Fruit fly (Drosophila melanogaster) whole organism, embryonic: ENCODE data around the gene TTLL4B.
A peak's percentile ranks its signal among the peaks of the same experiment; 100 is the strongest.

Experiments
- Abd-B ChIP-seq: fragments of 200-800 bp; sonication (Bioruptor generic); optimal IDR thresholded peaks from 2 replicates; lab custom pipeline; 2018; ENCODE audit warnings: missing biosample characterization, mild to moderate bottlenecking, missing genetic modification characterization, moderate library complexity
- Blimp-1 ChIP-seq: fragments of 200-800 bp; sonication (Bioruptor generic); optimal IDR thresholded peaks from 3 replicates; lab custom pipeline; 2018; ENCODE audit warnings: missing biosample characterization, missing genetic modification characterization, mild to moderate bottlenecking, moderate library complexity, missing genetic modification reagents
- Bteb2 ChIP-seq: fragments of 200-800 bp; sonication (Bioruptor generic); optimal IDR thresholded peaks from 2 replicates; lab custom pipeline; 2016; ENCODE audit warnings: missing biosample characterization, missing genetic modification characterization
- C15 ChIP-seq: fragments of 200-800 bp; sonication (Bioruptor generic); IDR thresholded peaks from 3 replicates; pipeline ENCODE4 v1.3.6; 2022; ENCODE audit warnings: missing biosample characterization, missing genetic modification characterization
- CG10209 ChIP-seq: fragments of 200-800 bp; sonication (Bioruptor generic); optimal IDR thresholded peaks from 3 replicates; lab custom pipeline; 2017; ENCODE audit warnings: missing biosample characterization, mild to moderate bottlenecking, missing genetic modification characterization, missing genetic modification reagents
- CG11093 ChIP-seq: fragments of 200-800 bp; sonication (Bioruptor generic); IDR thresholded peaks from 3 replicates; pipeline ENCODE4 v1.3.6; 2022; ENCODE audit warnings: missing biosample characterization, missing genetic modification characterization
- CG1233 ChIP-seq: fragments of 200-800 bp; sonication (Bioruptor generic); optimal IDR thresholded peaks from 4 replicates; lab custom pipeline; 2018; ENCODE audit warnings: missing biosample characterization, mild to moderate bottlenecking, missing genetic modification characterization
- CG13123 ChIP-seq: fragments of 200-800 bp; sonication (Bioruptor generic); optimal IDR thresholded peaks from 2 replicates; lab custom pipeline; 2016; ENCODE audit warnings: missing biosample characterization, missing genetic modification characterization
- CG13775 ChIP-seq: fragments of 200-800 bp; sonication (Bioruptor generic); optimal IDR thresholded peaks from 3 replicates; lab custom pipeline; 2017; ENCODE audit warnings: missing biosample characterization, mild to moderate bottlenecking, missing genetic modification characterization
- CG14860 ChIP-seq: fragments of 200-800 bp; sonication (Bioruptor generic); IDR thresholded peaks from 3 replicates; pipeline ENCODE4 v1.3.6; 2022; ENCODE audit warnings: missing biosample characterization, missing genetic modification characterization; ENCODE audit not compliant: partially characterized antibody
- CG15011 ChIP-seq: fragments of 200-800 bp; sonication (Bioruptor generic); optimal IDR thresholded peaks from 3 replicates; lab custom pipeline; 2018; ENCODE audit warnings: missing biosample characterization, mild to moderate bottlenecking, missing genetic modification characterization
- CG16813 ChIP-seq: fragments of 200-800 bp; sonication (Bioruptor generic); IDR thresholded peaks from 3 replicates; pipeline ENCODE4 v1.3.6; 2022; ENCODE audit warnings: missing biosample characterization, missing genetic modification characterization; ENCODE audit not compliant: partially characterized antibody
- CG18619 ChIP-seq: fragments of 200-800 bp; sonication (Bioruptor generic); optimal IDR thresholded peaks from 3 replicates; lab custom pipeline; 2017; ENCODE audit warnings: missing biosample characterization, mild to moderate bottlenecking, missing genetic modification characterization
- CG2678 ChIP-seq: fragments of 200-800 bp; sonication (Bioruptor generic); optimal IDR thresholded peaks from 3 replicates; lab custom pipeline; 2019; ENCODE audit warnings: missing biosample characterization, mild to moderate bottlenecking, missing genetic modification characterization, moderate library complexity
- CG2875 ChIP-seq: fragments of 200-800 bp; sonication (Bioruptor generic); optimal IDR thresholded peaks from 2 replicates; lab custom pipeline; 2017; ENCODE audit warnings: missing biosample characterization, mild to moderate bottlenecking, missing genetic modification characterization, missing genetic modification reagents
- CG30020 ChIP-seq: fragments of 200-800 bp; optimal IDR thresholded peaks from 2 replicates; lab custom pipeline; 2019; ENCODE audit warnings: missing biosample characterization, mild to moderate bottlenecking, missing genetic modification characterization, moderate library complexity
- CG30431 ChIP-seq: fragments of 200-800 bp; sonication (Bioruptor generic); optimal IDR thresholded peaks from 2 replicates; lab custom pipeline; 2017; ENCODE audit warnings: missing biosample characterization, missing genetic modification characterization
- CG32767 ChIP-seq: fragments of 200-800 bp; sonication (Bioruptor generic); IDR thresholded peaks from 2 replicates; pipeline ENCODE4 v1.3.6; 2022; ENCODE audit warnings: missing biosample characterization, missing genetic modification characterization
- CG4617 ChIP-seq: fragments of 200-800 bp; sonication (Bioruptor generic); optimal IDR thresholded peaks from 3 replicates; lab custom pipeline; 2016; ENCODE audit warnings: missing biosample characterization, missing genetic modification characterization, borderline replicate concordance
- CG4730 ChIP-seq: fragments of 200-800 bp; sonication (Bioruptor generic); IDR thresholded peaks from 2 replicates; pipeline ENCODE4 v1.3.6; 2022; ENCODE audit warnings: missing biosample characterization, missing genetic modification characterization
- CG6175 ChIP-seq: fragments of 200-800 bp; sonication (Bioruptor generic); IDR thresholded peaks from 3 replicates; pipeline ENCODE4 v1.3.6; 2022; ENCODE audit warnings: missing biosample characterization, missing genetic modification characterization
- CG7556 ChIP-seq: fragments of 200-800 bp; sonication (Bioruptor generic); optimal IDR thresholded peaks from 2 replicates; lab custom pipeline; 2017; ENCODE audit warnings: missing biosample characterization, mild to moderate bottlenecking, missing genetic modification characterization
- CG8388 ChIP-seq: fragments of 200-800 bp; sonication (Bioruptor generic); optimal IDR thresholded peaks from 2 replicates; lab custom pipeline; 2019; ENCODE audit warnings: missing biosample characterization, mild to moderate bottlenecking, missing genetic modification characterization, moderate library complexity
- CG9215 ChIP-seq: fragments of 200-800 bp; sonication (Bioruptor generic); IDR thresholded peaks from 2 replicates; pipeline ENCODE4 v1.3.6; 2022; ENCODE audit warnings: missing biosample characterization, missing genetic modification characterization
- CG9437 ChIP-seq: fragments of 200-800 bp; sonication (Bioruptor generic); optimal IDR thresholded peaks from 2 replicates; lab custom pipeline; 2018; ENCODE audit warnings: missing biosample characterization, mild to moderate bottlenecking, missing genetic modification characterization
- D19A ChIP-seq: fragments of 200-800 bp; optimal IDR thresholded peaks from 3 replicates; lab custom pipeline; 2019; ENCODE audit warnings: missing biosample characterization, mild to moderate bottlenecking, missing genetic modification characterization, moderate library complexity
- Deaf1 ChIP-seq: fragments of 200-800 bp; optimal IDR thresholded peaks from 3 replicates; lab custom pipeline; 2019; ENCODE audit warnings: missing biosample characterization, mild to moderate bottlenecking, missing genetic modification characterization, moderate library complexity
- Dll ChIP-seq: fragments of 200-800 bp; sonication (Bioruptor generic); IDR thresholded peaks from 4 replicates; pipeline ENCODE4 v1.3.6; 2022; ENCODE audit warnings: missing biosample characterization, missing genetic modification characterization; ENCODE audit not compliant: partially characterized antibody
- Drgx ChIP-seq: fragments of 200-800 bp; sonication (Bioruptor generic); IDR thresholded peaks from 2 replicates; pipeline ENCODE4 v1.3.6; 2022; ENCODE audit warnings: missing biosample characterization, missing genetic modification characterization
- E2f2 ChIP-seq: fragments of 200-800 bp; sonication (Bioruptor generic); IDR thresholded peaks from 2 replicates; pipeline ENCODE4 v1.3.6; 2022; ENCODE audit warnings: missing biosample characterization, missing genetic modification characterization
- HHEX ChIP-seq: fragments of 200-800 bp; sonication (Bioruptor generic); optimal IDR thresholded peaks from 3 replicates; lab custom pipeline; 2017; ENCODE audit warnings: missing biosample characterization, mild to moderate bottlenecking, missing genetic modification characterization, missing genetic modification reagents
- Lim3 ChIP-seq: fragments of 200-800 bp; sonication (Bioruptor generic); IDR thresholded peaks from 2 replicates; pipeline ENCODE4 v1.3.6; 2022; ENCODE audit warnings: missing biosample characterization, missing genetic modification characterization
- Mad ChIP-seq: fragments of 200-800 bp; sonication (Bioruptor generic); optimal IDR thresholded peaks from 2 replicates; lab custom pipeline; 2016; ENCODE audit warnings: missing biosample characterization, missing genetic modification characterization
- PHDP ChIP-seq: fragments of 200-800 bp; sonication (Bioruptor generic); optimal IDR thresholded peaks from 3 replicates; lab custom pipeline; 2018; ENCODE audit warnings: missing biosample characterization, mild to moderate bottlenecking, missing genetic modification characterization, moderate library complexity
- Usf ChIP-seq: fragments of 200-800 bp; sonication (Bioruptor generic); optimal IDR thresholded peaks from 2 replicates; lab custom pipeline; 2017; ENCODE audit warnings: missing genotype, missing biosample characterization, missing genetic modification characterization
- Xrp1 ChIP-seq: fragments of 200-800 bp; sonication (Bioruptor generic); IDR thresholded peaks from 2 replicates; pipeline ENCODE4 v1.3.6; 2022; ENCODE audit warnings: missing biosample characterization, missing genetic modification characterization
- chm ChIP-seq: fragments of 200-800 bp; sonication (Bioruptor generic); IDR thresholded peaks from 2 replicates; pipeline ENCODE4 v1.3.6; 2022; ENCODE audit warnings: missing biosample characterization, missing genetic modification characterization
- crc ChIP-seq: fragments of 200-800 bp; sonication (Bioruptor generic); optimal IDR thresholded peaks from 2 replicates; lab custom pipeline; 2016; ENCODE audit warnings: missing biosample characterization, missing genetic modification characterization
- disco-r ChIP-seq: fragments of 200-800 bp; sonication (Bioruptor generic); optimal IDR thresholded peaks from 2 replicates; lab custom pipeline; 2016; ENCODE audit warnings: missing biosample characterization, missing genetic modification characterization
- eve ChIP-seq, 2 experiments: fragments of >200 bp; optimal IDR thresholded peaks; 2 replicates each; lab custom pipeline; 2017; ENCODE audit warnings: missing biosample characterization in 2 of 2, missing genetic modification characterization in 2 of 2
- fu2 ChIP-seq: fragments of 200-800 bp; sonication (Bioruptor generic); optimal IDR thresholded peaks from 2 replicates; lab custom pipeline; 2016; ENCODE audit warnings: missing biosample characterization, missing genetic modification characterization
- hbn ChIP-seq: fragments of 200-800 bp; sonication (Bioruptor generic); IDR thresholded peaks from 2 replicates; pipeline ENCODE4 v1.3.6; 2022; ENCODE audit warnings: missing biosample characterization, missing genetic modification characterization; ENCODE audit not compliant: partially characterized antibody
- ken ChIP-seq: fragments of 200-800 bp; sonication (Bioruptor generic); IDR thresholded peaks from 3 replicates; pipeline ENCODE4 v1.3.6; 2022; ENCODE audit warnings: missing biosample characterization, missing genetic modification characterization
- repo ChIP-seq: fragments of 200-800 bp; sonication (Bioruptor generic); optimal IDR thresholded peaks from 2 replicates; lab custom pipeline; 2016; ENCODE audit warnings: missing biosample characterization, missing genetic modification characterization
- ro ChIP-seq: fragments of 200-800 bp; sonication (Bioruptor generic); IDR thresholded peaks from 2 replicates; pipeline ENCODE4 v1.3.6; 2022; ENCODE audit warnings: missing biosample characterization, missing genetic modification characterization
- slou ChIP-seq: fragments of 200-800 bp; sonication (Bioruptor generic); optimal IDR thresholded peaks from 3 replicates; lab custom pipeline; 2016; ENCODE audit warnings: missing biosample characterization, missing genetic modification characterization
- tap ChIP-seq: fragments of 200-800 bp; optimal IDR thresholded peaks from 3 replicates; lab custom pipeline; 2019; ENCODE audit warnings: missing biosample characterization, mild to moderate bottlenecking, missing genetic modification characterization, moderate library complexity
- tna ChIP-seq: fragments of 200-800 bp; sonication (Bioruptor generic); IDR thresholded peaks from 2 replicates; pipeline ENCODE4 v1.3.6; 2022; ENCODE audit warnings: missing biosample characterization, missing genetic modification characterization; ENCODE audit not compliant: partially characterized antibody
- unpg ChIP-seq: fragments of 200-800 bp; sonication (Bioruptor generic); optimal IDR thresholded peaks from 3 replicates; lab custom pipeline; 2018; ENCODE audit warnings: missing biosample characterization, mild to moderate bottlenecking, missing genetic modification characterization, moderate library complexity
- wdn ChIP-seq: fragments of 200-800 bp; sonication (Bioruptor generic); IDR thresholded peaks from 2 replicates; pipeline ENCODE4 v1.3.6; 2022; ENCODE audit warnings: missing biosample characterization, missing genetic modification characterization

The TTLL4B gene

DNA sequence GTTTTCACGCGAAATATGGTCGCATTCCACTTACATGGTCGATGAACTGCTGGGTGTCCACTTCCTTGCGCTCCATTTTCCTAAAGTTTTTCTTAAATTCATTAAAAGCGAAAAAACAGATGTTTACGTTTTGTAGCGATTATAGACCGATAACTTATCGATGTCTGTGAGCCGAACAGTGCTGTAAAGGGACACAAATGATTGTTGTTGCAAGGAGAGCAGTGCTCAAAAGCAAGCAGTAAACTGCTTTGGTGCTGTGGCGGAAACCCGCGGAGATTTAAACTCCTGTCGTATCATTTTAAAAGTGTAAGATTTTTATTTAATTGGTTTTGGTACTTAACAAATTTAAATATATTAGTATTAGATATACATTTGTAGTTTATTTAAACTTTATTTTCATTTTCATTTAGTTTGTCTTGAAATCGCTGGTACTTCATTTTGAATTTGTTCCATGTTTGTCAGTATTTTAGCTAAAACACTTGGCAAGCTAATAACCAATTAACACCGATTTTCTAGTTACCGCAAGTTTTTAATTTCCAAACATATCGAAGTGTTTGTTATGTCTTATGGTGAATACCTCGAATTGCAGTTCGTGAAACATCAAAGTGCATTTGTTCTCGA, 49.1 kb upstream of the TTLL4B start, which contains the start of gene CG3407 (continued):
- TF ChIP-seq CG4730 (GFP tag; lab: Robert Waterston, UW) (no peak), CG13123 (GFP tag; lab: Kevin White, UChicago) (peak; percentile 42), Deaf1 (tag; lab: Kevin White, UChicago) (no peak), eve (GFP tag; optimal IDR thresholded peaks at IDR 0.05; lab: Kevin White, UChicago) (peak in 1 of 2 experiments; percentile 39), Drgx (GFP tag; lab: Robert Waterston, UW) (no peak), CG16813 (peak; percentile 60), CG32767 (GFP tag; lab: Robert Waterston, UW) (no peak), fu2 (GFP tag; lab: Kevin White, UChicago) (peak; percentile 37), ken (GFP tag; lab: Robert Waterston, UW) (peak; percentile 60; the same call in 1 of the 3 replicates), CG30431 (peak; percentile 4), CG30020 (tag; lab: Kevin White, UChicago) (no peak), Bteb2 (GFP tag; lab: Kevin White, UChicago) (peak; percentile 28), Mad (GFP tag; lab: Kevin White, UChicago) (peak; percentile 72), CG11093 (GFP tag; lab: Robert Waterston, UW) (no peak), Lim3 (no peak), CG15011 (GFP tag; lab: Kevin White, UChicago) (no peak), D19A (tag; lab: Kevin White, UChicago) (no peak), CG18619 (GFP tag; lab: Kevin White, UChicago) (no peak), crc (no peak), CG8388 (GFP tag; lab: Kevin White, UChicago) (no peak), CG13775 (GFP tag; lab: Kevin White, UChicago) (no peak), CG14860 (peak; percentile 16; the same call in 1 of the 3 replicates), Blimp-1 (GFP tag; lab: Kevin White, UChicago) (no peak), CG9215 (GFP tag; lab: Robert Waterston, UW) (no peak; the same call in 1 of the 2 replicates), disco-r (no peak), CG2678 (tag; lab: Kevin White, UChicago) (no peak), tna (GFP tag; lab: Robert Waterston, UW) (peak; percentile 57), Abd-B (GFP tag; lab: Kevin White, UChicago) (no peak), CG6175 (GFP tag; lab: Robert Waterston, UW) (peak; percentile 52; the same call in 1 of the 3 replicates), CG10209 (GFP tag; lab: Kevin White, UChicago) (peak; percentile 26), unpg (no peak), ro (GFP tag; lab: Robert Waterston, UW) (no peak), CG2875 (GFP tag; lab: Kevin White, UChicago) (no peak), repo (GFP tag; lab: Kevin White, UChicago) (no peak), Dll (GFP tag; lab: Robert Waterston, UW) (peak; percentile 77), E2f2 (GFP tag; lab: Robert Waterston, UW) (peak; percentile 100), wdn (GFP tag; lab: Robert Waterston, UW) (no peak), CG7556 (GFP tag; lab: Kevin White, UChicago) (no peak), hbn (GFP tag; lab: Robert Waterston, UW) (peak; percentile 61), CG9437 (GFP tag; lab: Kevin White, UChicago) (peak; percentile 78), C15 (GFP tag; lab: Robert Waterston, UW) (no peak), CG4617 (peak; percentile 90), Xrp1 (GFP tag; lab: Robert Waterston, UW) (no peak), PHDP (no peak), chm (GFP tag; lab: Robert Waterston, UW) (no peak; the same call in none of the 2 replicates), HHEX (GFP tag; lab: Kevin White, UChicago) (no peak), slou (GFP tag; lab: Kevin White, UChicago) (no peak), tap (tag; lab: Kevin White, UChicago) (no peak), Usf (no peak), CG1233 (GFP tag; lab: Kevin White, UChicago) (no peak)
